Fruit fly (Drosophila melanogaster) whole organism, pupa: Measurements from ENCODE around the gene CG9297.
A peak's percentile ranks its signal among the peaks of the same experiment; 100 is the strongest.

Experiments used
- CG10348 ChIP-seq: fragments of 200-800 bp; sonication (Bioruptor generic); IDR thresholded peaks from 2 replicates; pipeline ENCODE4 v1.3.6; 2022; ENCODE audit warnings: missing biosample characterization, missing genetic modification characterization
- CG12605 ChIP-seq: fragments of 200-800 bp; sonication (Bioruptor generic); IDR thresholded peaks from 2 replicates; pipeline ENCODE4 v1.3.6; 2022; ENCODE audit warnings: missing biosample characterization, missing genetic modification characterization
- CG13204 ChIP-seq: fragments of 200-800 bp; sonication (Bioruptor generic); optimal IDR thresholded peaks from 2 replicates; lab custom pipeline; 2018; ENCODE audit warnings: missing biosample characterization, mild to moderate bottlenecking, missing genetic modification characterization, moderate library complexity
- CG14655 ChIP-seq: fragments of 200-800 bp; sonication (Bioruptor generic); optimal IDR thresholded peaks from 3 replicates; lab custom pipeline; 2017; ENCODE audit warnings: mild to moderate bottlenecking, missing biosample characterization, missing genetic modification reagents, missing genetic modification characterization
- CG15710 ChIP-seq: fragments of 200-800 bp; sonication (Bioruptor generic); optimal IDR thresholded peaks from 2 replicates; lab custom pipeline; 2018; ENCODE audit warnings: missing biosample characterization, mild to moderate bottlenecking, missing genetic modification characterization, moderate library complexity
- CG17806 ChIP-seq: fragments of 200-800 bp; sonication (Bioruptor generic); optimal IDR thresholded peaks from 2 replicates; lab custom pipeline; 2018; ENCODE audit warnings: missing biosample characterization, mild to moderate bottlenecking, missing genetic modification characterization, moderate library complexity
- CG32121 ChIP-seq: fragments of 200-800 bp; sonication (Bioruptor generic); IDR thresholded peaks from 2 replicates; pipeline ENCODE4 v1.3.6; 2022; ENCODE audit warnings: missing biosample characterization, missing genetic modification characterization
- CG34367 ChIP-seq: fragments of 200-800 bp; sonication (Bioruptor generic); optimal IDR thresholded peaks from 2 replicates; lab custom pipeline; 2018; ENCODE audit warnings: missing biosample characterization, mild to moderate bottlenecking, missing genetic modification characterization
- CG4496 ChIP-seq: fragments of 200-800 bp; sonication (Bioruptor generic); IDR thresholded peaks from 3 replicates; pipeline ENCODE4 v1.3.6; 2022; ENCODE audit warnings: missing biosample characterization, missing genetic modification characterization
- CG8159 ChIP-seq: fragments of 200-800 bp; sonication (Bioruptor generic); optimal IDR thresholded peaks from 3 replicates; lab custom pipeline; 2018; ENCODE audit warnings: missing biosample characterization, mild to moderate bottlenecking, missing genetic modification characterization, moderate library complexity
- CG8301 ChIP-seq: fragments of 200-800 bp; sonication (Bioruptor generic); optimal IDR thresholded peaks from 2 replicates; lab custom pipeline; 2018; ENCODE audit warnings: missing biosample characterization, mild to moderate bottlenecking, missing genetic modification characterization
- CG9948 ChIP-seq: fragments of 200-800 bp; sonication (Bioruptor generic); optimal IDR thresholded peaks from 2 replicates; lab custom pipeline; 2018; ENCODE audit warnings: missing biosample characterization, mild to moderate bottlenecking, missing genetic modification characterization, moderate library complexity
- D1 ChIP-seq: fragments of 200-800 bp; sonication (Bioruptor generic); optimal IDR thresholded peaks from 2 replicates; lab custom pipeline; 2018; ENCODE audit warnings: missing biosample characterization, mild to moderate bottlenecking, missing genetic modification characterization, moderate library complexity
- EcR ChIP-seq: fragments of 200-800 bp; sonication (Bioruptor generic); optimal IDR thresholded peaks from 3 replicates; lab custom pipeline; 2019; ENCODE audit warnings: missing biosample characterization, missing genetic modification characterization, mild to moderate bottlenecking, moderate library complexity, missing genetic modification reagents
- Ets98B ChIP-seq: fragments of 200-800 bp; sonication (Bioruptor generic); IDR thresholded peaks from 2 replicates; pipeline ENCODE4 v1.3.6; 2022; ENCODE audit warnings: missing biosample characterization, missing genetic modification characterization
- Pif1A ChIP-seq: fragments of 200-800 bp; sonication (Bioruptor generic); optimal IDR thresholded peaks from 3 replicates; lab custom pipeline; 2016; ENCODE audit warnings: missing biosample characterization, missing genetic modification characterization
- Pif1B ChIP-seq: fragments of 200-800 bp; sonication (Bioruptor generic); optimal IDR thresholded peaks from 3 replicates; lab custom pipeline; 2016; ENCODE audit warnings: missing biosample characterization, missing genetic modification characterization
- Snoo ChIP-seq: fragments of 200-800 bp; sonication (Bioruptor generic); optimal IDR thresholded peaks from 3 replicates; lab custom pipeline; 2017; ENCODE audit warnings: missing biosample characterization, mild to moderate bottlenecking, missing genetic modification characterization, inconsistent platforms
- fd96Ca ChIP-seq: fragments of 200-800 bp; sonication (Bioruptor generic); IDR thresholded peaks from 3 replicates; pipeline ENCODE4 v1.3.6; 2022; ENCODE audit warnings: missing biosample characterization, missing genetic modification characterization
- gl ChIP-seq: fragments of 200-800 bp; sonication (Bioruptor generic); optimal IDR thresholded peaks from 2 replicates; lab custom pipeline; 2018; ENCODE audit warnings: missing biosample characterization, mild to moderate bottlenecking, missing genetic modification characterization
- rn ChIP-seq: fragments of 200-800 bp; sonication (Bioruptor generic); IDR thresholded peaks from 2 replicates; pipeline ENCODE4 v1.3.6; 2022; ENCODE audit warnings: missing biosample characterization, missing genetic modification characterization

The CG9297 gene

dm6 chr3R:13771195-13771594, at the start of gene CG9297:
TSS of gene CG9297 (plus strand) at chr3R:13771495.
- TF ChIP-seq CG10348 (GFP tag; lab: Robert Waterston, UW) (no peak), CG9948 (tag; lab: Kevin White, UChicago) (no peak), CG13204 (GFP tag; lab: Kevin White, UChicago) (no peak), CG8301 (no peak), CG34367 (tag; lab: Kevin White, UChicago) (no peak), Pif1B (GFP tag; lab: Kevin White, UChicago) (no peak)

dm6 chr3R:13721998-13722397, 49.3 kb upstream of the CG9297 start:
- TF ChIP-seq D1 (tag; lab: Kevin White, UChicago), result no peak
- no peak for TF ChIP-seq CG12605
- TF ChIP-seq Pif1B (GFP tag; lab: Kevin White, UChicago), result no peak
- TF ChIP-seq CG4496 (GFP tag; lab: Robert Waterston, UW), result no peak

dm6 chr3R:13722451-13722850, 48.8 kb upstream of the CG9297 start:
- TF ChIP-seq D1 (tag; lab: Kevin White, UChicago) (no peak), EcR (GFP tag; lab: Kevin White, UChicago) (no peak), CG4496 (GFP tag; lab: Robert Waterston, UW) (no peak), CG12605 (no peak), CG32121 (GFP tag; lab: Robert Waterston, UW) (no peak)
- TF ChIP-seq, all 21 proteins: peak for 0

dm6 chr3R:13724029-13724638, 47.2 kb upstream of the CG9297 start:
- TF ChIP-seq Snoo (no peak), rn (GFP tag; lab: Robert Waterston, UW) (no peak)

dm6 chr3R:13726795-13727194, 44.5 kb upstream of the CG9297 start:
- TF ChIP-seq CG34367 (tag; lab: Kevin White, UChicago) (no peak), CG4496 (GFP tag; lab: Robert Waterston, UW) (no peak), fd96Ca (no peak), CG12605 (no peak), CG10348 (GFP tag; lab: Robert Waterston, UW) (no peak), Pif1A (GFP tag; lab: Kevin White, UChicago) (no peak), CG14655 (GFP tag; lab: Kevin White, UChicago) (no peak), CG9948 (tag; lab: Kevin White, UChicago) (no peak), Snoo (no peak), rn (GFP tag; lab: Robert Waterston, UW) (no peak), CG17806 (tag; lab: Kevin White, UChicago) (no peak), Ets98B (GFP tag; lab: Robert Waterston, UW) (no peak), gl (no peak), CG8159 (no peak), CG15710 (tag; lab: Kevin White, UChicago) (no peak)

- TF ChIP-seq CG13204 (GFP tag; lab: Kevin White, UChicago) (no peak), CG17806 (tag; lab: Kevin White, UChicago) (no peak), EcR (GFP tag; lab: Kevin White, UChicago) (no peak), Pif1B (GFP tag; lab: Kevin White, UChicago) (no peak), rn (GFP tag; lab: Robert Waterston, UW) (no peak), gl (no peak), CG9948 (tag; lab: Kevin White, UChicago) (no peak), CG15710 (tag; lab: Kevin White, UChicago) (no peak), CG32121 (GFP tag; lab: Robert Waterston, UW) (no peak), fd96Ca (no peak), Snoo (no peak), Ets98B (GFP tag; lab: Robert Waterston, UW) (no peak), CG34367 (tag; lab: Kevin White, UChicago) (no peak), CG12605 (no peak), CG8159 (no peak), CG4496 (GFP tag; lab: Robert Waterston, UW) (no peak), D1 (tag; lab: Kevin White, UChicago) (no peak), CG8301 (no peak)
Observed at dm6 chr3R:13728897-13729296, 42.4 kb upstream of the CG9297 start.

- TF ChIP-seq CG12605 (no peak), CG4496 (GFP tag; lab: Robert Waterston, UW) (peak; percentile 51; the same call in 1 of the 3 replicates), CG8159 (no peak)
Observed at dm6 chr3R:13730005-13730404, 41.3 kb upstream of the CG9297 start.
